Worm (Caenorhabditis elegans) whole organism, late embryonic: ENCODE measurements around the gene unc-33.

ENCODE experiments used
- C08G9.2 ChIP-seq: sonication (generic microtip); optimal IDR thresholded peaks from 2 replicates; lab custom pipeline; 2016; ENCODE audit warnings: mild to moderate bottlenecking, missing genetic modification characterization, moderate library complexity, missing compliant biosample characterization
- ceh-18 ChIP-seq: sonication (generic microtip); optimal IDR thresholded peaks from 2 replicates; lab custom pipeline; 2016; ENCODE audit warnings: missing genetic modification characterization, missing compliant biosample characterization
- fkh-6 ChIP-seq: sonication (generic microtip); optimal IDR thresholded peaks from 2 replicates; lab custom pipeline; 2016; ENCODE audit warnings: missing genetic modification characterization, missing compliant biosample characterization
- gmeb-2 ChIP-seq: sonication (generic microtip); optimal IDR thresholded peaks from 2 replicates; lab custom pipeline; 2016; ENCODE audit warnings: missing genetic modification characterization, inconsistent platforms, missing compliant biosample characterization
- hlh-15 ChIP-seq: sonication (generic microtip); optimal IDR thresholded peaks from 2 replicates; lab custom pipeline; 2016; ENCODE audit warnings: missing genetic modification characterization, missing compliant biosample characterization
- hlh-30 ChIP-seq: sonication (generic microtip); optimal IDR thresholded peaks from 2 replicates; lab custom pipeline; 2017; ENCODE audit warnings: antibody characterized with exemption, missing genetic modification characterization, missing compliant biosample characterization; ENCODE audit not compliant: insufficient read depth
- lim-6 ChIP-seq: sonication (generic microtip); optimal IDR thresholded peaks from 2 replicates; lab custom pipeline; 2016; ENCODE audit warnings: missing genetic modification characterization, missing compliant biosample characterization
- nfya-1 ChIP-seq: sonication (generic microtip); optimal IDR thresholded peaks from 2 replicates; lab custom pipeline; 2017; ENCODE audit warnings: missing genetic modification characterization, mild to moderate bottlenecking, missing compliant biosample characterization, antibody characterized with exemption, moderate library complexity
- npax-4 ChIP-seq: sonication (generic microtip); optimal IDR thresholded peaks from 2 replicates; lab custom pipeline; 2016; ENCODE audit warnings: missing genetic modification characterization, missing compliant biosample characterization
- pha-2 ChIP-seq: sonication (generic microtip); optimal IDR thresholded peaks from 2 replicates; lab custom pipeline; 2017; ENCODE audit warnings: mild to moderate bottlenecking, missing genetic modification characterization, missing compliant biosample characterization
- pha-4 ChIP-seq: fragments of 150-350 bp; optimal IDR thresholded peaks from 2 replicates; lab custom pipeline; 2018; ENCODE audit warnings: missing biosample characterization, missing genetic modification reagents, missing genetic modification characterization
- sox-4 ChIP-seq: sonication (generic microtip); optimal IDR thresholded peaks from 2 replicates; lab custom pipeline; 2017; ENCODE audit warnings: mild to moderate bottlenecking, missing genetic modification characterization, inconsistent platforms, missing compliant biosample characterization
- unc-42 ChIP-seq: sonication (generic microtip); optimal IDR thresholded peaks from 2 replicates; lab custom pipeline; 2016; ENCODE audit warnings: missing genotype, missing genetic modification characterization, missing compliant biosample characterization
- ztf-16 ChIP-seq: sonication (generic microtip); optimal IDR thresholded peaks from 2 replicates; lab custom pipeline; 2017; ENCODE audit warnings: missing genetic modification characterization, missing compliant biosample characterization

DNA sequence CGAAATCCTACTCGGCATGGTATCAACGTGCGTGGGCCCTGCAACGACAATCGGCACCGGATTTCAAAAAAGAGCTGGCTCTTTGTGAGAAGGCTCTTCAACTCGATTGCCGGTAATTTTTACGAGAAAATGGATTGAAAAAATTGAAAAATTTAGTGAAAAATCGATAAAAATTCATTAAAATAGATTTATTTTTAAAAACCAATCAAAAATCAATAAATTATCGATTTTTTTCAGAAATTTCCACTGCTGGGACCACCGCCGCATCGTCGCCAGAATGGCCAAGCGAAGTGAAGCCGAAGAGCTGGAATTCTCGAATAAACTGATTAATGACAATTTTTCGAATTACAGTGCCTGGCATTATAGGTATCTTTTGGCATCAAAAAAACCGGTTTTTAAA lies 11.2 kb downstream of the unc-33 start:
- TF ChIP-seq hlh-15 (tag; lab: Kevin White, UChicago), result no peak
- no peak for TF ChIP-seq lim-6 (tag; lab: Kevin White, UChicago)
- no peak for TF ChIP-seq fkh-6
- TF ChIP-seq pha-4 (tag; lab: Kevin White, UChicago), result no peak
- TF ChIP-seq ztf-16 (tag; lab: Kevin White, UChicago), result no peak
- TF ChIP-seq npax-4 (tag; lab: Kevin White, UChicago), result no peak
- TF ChIP-seq sox-4 (tag; lab: Kevin White, UChicago), result no peak
- TF ChIP-seq unc-42 (tag; lab: Kevin White, UChicago), result no peak
- TF ChIP-seq hlh-30 (tag; lab: Kevin White, UChicago), result no peak
- TF ChIP-seq nfya-1 (tag; lab: Kevin White, UChicago), result no peak
- no peak for TF ChIP-seq pha-2 (tag; lab: Kevin White, UChicago)
- no peak for TF ChIP-seq ceh-18
- no peak for TF ChIP-seq C08G9.2 (tag; lab: Kevin White, UChicago)
- TF ChIP-seq gmeb-2 (tag; lab: Kevin White, UChicago), result no peak
